Worm (Caenorhabditis elegans) whole organism, late embryonic: ENCODE measurements around the gene fbxc-27.
A peak's percentile ranks its signal among the peaks of the same experiment; 100 is the strongest.

Experiments used
- C08G9.2 ChIP-seq: sonication (generic microtip); optimal IDR thresholded peaks from 2 replicates; lab custom pipeline; 2016; ENCODE audit warnings: mild to moderate bottlenecking, missing genetic modification characterization, moderate library complexity, missing compliant biosample characterization
- K02D7.2 ChIP-seq: sonication (generic microtip); optimal IDR thresholded peaks from 2 replicates; lab custom pipeline; 2017; ENCODE audit warnings: mild to moderate bottlenecking, missing genetic modification characterization, missing compliant biosample characterization
- T23F11.4 ChIP-seq: fragments of 200-800 bp; sonication (Bioruptor generic); optimal IDR thresholded peaks from 2 replicates; lab custom pipeline; 2018; ENCODE audit warnings: mild to moderate bottlenecking, missing genetic modification characterization, missing compliant biosample characterization
- ahr-1 ChIP-seq: sonication (generic microtip); optimal IDR thresholded peaks from 2 replicates; lab custom pipeline; 2016; ENCODE audit warnings: missing genetic modification characterization, missing compliant biosample characterization
- ceh-14 ChIP-seq: sonication (generic microtip); optimal IDR thresholded peaks from 2 replicates; lab custom pipeline; 2016; ENCODE audit warnings: missing genotype, missing genetic modification characterization, missing compliant biosample characterization
- ceh-18 ChIP-seq: sonication (generic microtip); optimal IDR thresholded peaks from 2 replicates; lab custom pipeline; 2016; ENCODE audit warnings: missing genetic modification characterization, missing compliant biosample characterization
- ceh-19 ChIP-seq: fragments of 200-800 bp; sonication (Bioruptor generic); optimal IDR thresholded peaks from 2 replicates; lab custom pipeline; 2018; ENCODE audit warnings: mild to moderate bottlenecking, missing genetic modification characterization, missing compliant biosample characterization
- ceh-22 ChIP-seq: sonication (generic microtip); optimal IDR thresholded peaks from 2 replicates; lab custom pipeline; 2017; ENCODE audit warnings: missing biosample characterization, missing genetic modification characterization
- ceh-24 ChIP-seq: sonication (generic microtip); optimal IDR thresholded peaks from 2 replicates; lab custom pipeline; 2016; ENCODE audit warnings: mild to moderate bottlenecking, missing genetic modification characterization, missing compliant biosample characterization
- ceh-31 ChIP-seq: sonication (generic microtip); optimal IDR thresholded peaks from 2 replicates; lab custom pipeline; 2016; ENCODE audit warnings: missing genetic modification characterization, missing compliant biosample characterization
- ceh-45 ChIP-seq: fragments of 200-800 bp; sonication (Bioruptor generic); IDR thresholded peaks from 2 replicates; pipeline ENCODE4 v1.3.6; 2022; ENCODE audit warnings: missing genetic modification reagents, missing genetic modification characterization, missing compliant biosample characterization
- ceh-48 ChIP-seq: sonication (generic microtip); optimal IDR thresholded peaks from 2 replicates; lab custom pipeline; 2016; ENCODE audit warnings: missing genetic modification characterization, inconsistent platforms, missing compliant biosample characterization
- ceh-6 ChIP-seq: fragments of 200-800 bp; sonication (Bioruptor generic); optimal IDR thresholded peaks from 2 replicates; lab custom pipeline; 2018; ENCODE audit warnings: mild to moderate bottlenecking, missing genetic modification characterization, missing compliant biosample characterization
- che-1 ChIP-seq: sonication (generic microtip); optimal IDR thresholded peaks from 2 replicates; lab custom pipeline; 2016; ENCODE audit warnings: mild to moderate bottlenecking, missing genetic modification characterization, missing compliant biosample characterization
- elt-2 ChIP-seq: sonication (generic microtip); optimal IDR thresholded peaks from 2 replicates; lab custom pipeline; 2016; ENCODE audit warnings: missing genetic modification reagents, missing genetic modification characterization, missing compliant biosample characterization
- ets-4 ChIP-seq: sonication (generic microtip); optimal IDR thresholded peaks from 2 replicates; lab custom pipeline; 2016; ENCODE audit warnings: missing genetic modification characterization, missing compliant biosample characterization
- eyg-1 ChIP-seq: sonication (generic microtip); optimal IDR thresholded peaks from 2 replicates; lab custom pipeline; 2016; ENCODE audit warnings: missing genotype, missing genetic modification characterization, missing compliant biosample characterization
- fax-1 ChIP-seq: sonication (generic microtip); optimal IDR thresholded peaks from 2 replicates; lab custom pipeline; 2016; ENCODE audit warnings: missing genotype, missing genetic modification characterization, missing compliant biosample characterization
- fkh-10 ChIP-seq: fragments of 150-350 bp; optimal IDR thresholded peaks from 2 replicates; lab custom pipeline; 2014; ENCODE audit warnings: missing biosample characterization, missing genetic modification reagents, missing genetic modification characterization
- fkh-6 ChIP-seq: sonication (generic microtip); optimal IDR thresholded peaks from 2 replicates; lab custom pipeline; 2016; ENCODE audit warnings: missing genetic modification characterization, missing compliant biosample characterization
- hlh-30 ChIP-seq: sonication (generic microtip); optimal IDR thresholded peaks from 2 replicates; lab custom pipeline; 2017; ENCODE audit warnings: antibody characterized with exemption, missing genetic modification characterization, missing compliant biosample characterization; ENCODE audit not compliant: insufficient read depth
- lim-6 ChIP-seq: sonication (generic microtip); optimal IDR thresholded peaks from 2 replicates; lab custom pipeline; 2016; ENCODE audit warnings: missing genetic modification characterization, missing compliant biosample characterization
- mec-3 ChIP-seq: sonication (generic microtip); optimal IDR thresholded peaks from 2 replicates; lab custom pipeline; 2016; ENCODE audit warnings: borderline replicate concordance, missing genetic modification characterization, missing compliant biosample characterization
- nfya-1 ChIP-seq: sonication (generic microtip); optimal IDR thresholded peaks from 2 replicates; lab custom pipeline; 2017; ENCODE audit warnings: missing genetic modification characterization, mild to moderate bottlenecking, missing compliant biosample characterization, antibody characterized with exemption, moderate library complexity
- nhr-11 ChIP-seq: fragments of 150-350 bp; optimal IDR thresholded peaks from 2 replicates; lab custom pipeline; 2014; ENCODE audit warnings: missing biosample characterization, missing genetic modification characterization
- nhr-232 ChIP-seq: sonication (generic microtip); optimal IDR thresholded peaks from 2 replicates; lab custom pipeline; 2016; ENCODE audit warnings: missing genetic modification characterization, missing compliant biosample characterization
- pag-3 ChIP-seq: sonication (generic microtip); optimal IDR thresholded peaks from 2 replicates; lab custom pipeline; 2016; ENCODE audit warnings: missing compliant biosample characterization, missing genetic modification characterization, borderline replicate concordance
- pha-2 ChIP-seq: sonication (generic microtip); optimal IDR thresholded peaks from 2 replicates; lab custom pipeline; 2017; ENCODE audit warnings: mild to moderate bottlenecking, missing genetic modification characterization, missing compliant biosample characterization
- pqm-1 ChIP-seq: sonication (generic microtip); optimal IDR thresholded peaks from 2 replicates; lab custom pipeline; 2016; ENCODE audit warnings: missing genetic modification characterization, missing compliant biosample characterization
- ref-2 ChIP-seq: sonication (generic microtip); optimal IDR thresholded peaks from 2 replicates; lab custom pipeline; 2016; ENCODE audit warnings: missing genetic modification characterization, missing compliant biosample characterization
- rnt-1 ChIP-seq: sonication (generic microtip); optimal IDR thresholded peaks from 2 replicates; lab custom pipeline; 2016; ENCODE audit warnings: missing genetic modification characterization, missing compliant biosample characterization
- sox-2 ChIP-seq: fragments of 200-800 bp; sonication (Bioruptor generic); IDR thresholded peaks from 2 replicates; pipeline ENCODE4 v1.3.6; 2022; ENCODE audit warnings: missing genetic modification reagents, missing genetic modification characterization, missing compliant biosample characterization
- sox-4 ChIP-seq: sonication (generic microtip); optimal IDR thresholded peaks from 2 replicates; lab custom pipeline; 2017; ENCODE audit warnings: mild to moderate bottlenecking, missing genetic modification characterization, inconsistent platforms, missing compliant biosample characterization
- tbx-7 ChIP-seq: sonication (generic microtip); optimal IDR thresholded peaks from 2 replicates; lab custom pipeline; 2016; ENCODE audit warnings: missing genotype, missing genetic modification characterization, missing compliant biosample characterization
- ttx-3 ChIP-seq: sonication (generic microtip); optimal IDR thresholded peaks from 2 replicates; lab custom pipeline; 2016; ENCODE audit warnings: missing genetic modification reagents, missing genetic modification characterization, missing compliant biosample characterization
- unc-3 ChIP-seq, 2 experiments: fragments of 200-800 bp in 1 of 2; sonication (Bioruptor generic) in 1 of 2; sonication (generic microtip) in 1 of 2; conservative IDR thresholded peaks in 1 of 2; optimal IDR thresholded peaks in 1 of 2; 2 replicates each; pipeline versions ENCODE4 v1.3.6 to Lab custom; 2016 to 2022; ENCODE audit warnings: missing compliant biosample characterization in 2 of 2, missing genetic modification characterization in 2 of 2, missing genetic modification reagents in 1 of 2
- unc-42 ChIP-seq: sonication (generic microtip); optimal IDR thresholded peaks from 2 replicates; lab custom pipeline; 2016; ENCODE audit warnings: missing genotype, missing genetic modification characterization, missing compliant biosample characterization
- unc-55 ChIP-seq: sonication (generic microtip); optimal IDR thresholded peaks from 2 replicates; lab custom pipeline; 2017; ENCODE audit warnings: missing biosample characterization, missing genetic modification reagents, missing genetic modification characterization
- unc-86 ChIP-seq: sonication (generic microtip); optimal IDR thresholded peaks from 2 replicates; lab custom pipeline; 2016; ENCODE audit warnings: missing genetic modification characterization, missing compliant biosample characterization
- zip-5 ChIP-seq: sonication (generic microtip); optimal IDR thresholded peaks from 2 replicates; lab custom pipeline; 2016; ENCODE audit warnings: missing genetic modification characterization, missing compliant biosample characterization
- ztf-16 ChIP-seq: sonication (generic microtip); optimal IDR thresholded peaks from 2 replicates; lab custom pipeline; 2017; ENCODE audit warnings: missing genetic modification characterization, missing compliant biosample characterization

fbxc-27 gene

DNA sequence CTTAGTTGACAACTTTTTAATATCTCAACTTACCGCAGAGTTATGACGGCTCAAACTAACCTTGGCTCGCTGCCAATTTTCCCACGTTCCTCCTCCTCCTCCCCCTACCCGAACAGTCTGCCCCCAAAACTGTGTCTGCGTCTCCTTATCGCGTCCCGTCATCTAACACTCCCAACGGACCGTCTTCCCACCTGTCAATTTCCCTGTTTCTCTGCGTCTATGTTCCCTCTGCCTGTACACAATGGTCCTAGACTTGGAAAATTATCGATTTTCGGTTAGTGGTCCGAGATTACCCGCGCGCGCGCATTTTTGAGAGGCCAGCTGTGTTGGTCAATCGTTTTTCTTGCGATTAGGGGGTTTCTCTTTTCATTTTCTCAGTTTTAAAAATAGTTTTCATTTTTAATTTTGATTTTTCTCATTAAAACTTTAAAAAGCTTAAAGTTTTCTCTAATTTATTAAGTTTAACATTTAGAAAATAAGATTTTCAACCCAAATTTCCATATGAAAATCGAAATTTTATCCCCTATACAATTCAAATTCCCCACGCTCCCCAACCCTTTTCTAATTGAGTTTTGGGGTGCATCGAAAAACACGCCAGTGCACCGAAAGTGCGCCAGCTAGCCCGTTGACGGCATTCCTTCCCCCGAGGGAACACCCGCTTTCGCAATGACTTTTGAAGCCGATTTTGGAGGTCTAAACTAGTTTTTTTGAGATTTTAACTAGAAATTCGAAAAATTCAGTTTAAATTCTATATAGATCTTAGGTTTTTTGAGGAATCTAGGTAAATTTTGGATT, 36.4 kb upstream of the fbxc-27 start, which contains the start of gene alg-2:
Gene alg-2, plus strand, starts transcription at position 220 of the 795 bp plus-strand sequence.
- no peak for TF ChIP-seq pha-2 (tag; lab: Kevin White, UChicago)
- TF ChIP-seq ceh-45 (GFP tag; lab: Robert Waterston, UW), result no peak
- no peak for TF ChIP-seq zip-5
- no peak for TF ChIP-seq nhr-11 (tag; lab: Kevin White, UChicago)
- TF ChIP-seq ceh-31 (tag; lab: Kevin White, UChicago), result peak; percentile 1
- TF ChIP-seq pag-3 (tag; lab: Kevin White, UChicago), result no peak
- TF ChIP-seq ceh-14 (tag; lab: Kevin White, UChicago), result peak; percentile 7
- TF ChIP-seq K02D7.2 (tag; lab: Kevin White, UChicago), result peak; percentile 27
- TF ChIP-seq fkh-10 (GFP tag; lab: Kevin White, UChicago), result no peak
- no peak for TF ChIP-seq pqm-1 (tag; lab: Kevin White, UChicago)
- TF ChIP-seq sox-4 (tag; lab: Kevin White, UChicago), result no peak
- peak; percentile 67 for TF ChIP-seq ceh-48 (tag; lab: Kevin White, UChicago)
- no peak for TF ChIP-seq ceh-24 (tag; lab: Kevin White, UChicago)
- no peak for TF ChIP-seq T23F11.4 (GFP tag; lab: Kevin White, UChicago)
- TF ChIP-seq elt-2, result peak; percentile 53
- no peak for TF ChIP-seq fkh-6 (tag; lab: Kevin White, UChicago)
- no peak for TF ChIP-seq C08G9.2
- no peak for TF ChIP-seq lim-6
- TF ChIP-seq ceh-22, result no peak
- peak; percentile 48; the same call in 1 of the 2 replicates for TF ChIP-seq unc-3 (GFP tag; conservative IDR thresholded peaks at IDR 0.05; lab: Robert Waterston, UW)
- TF ChIP-seq unc-3 (tag; optimal IDR thresholded peaks at IDR 0.05; lab: Kevin White, UChicago), result peak; percentile 82
- peak; percentile 52 for TF ChIP-seq ref-2 (tag; lab: Kevin White, UChicago)
- TF ChIP-seq ceh-18 (tag; lab: Kevin White, UChicago), result no peak
- TF ChIP-seq nhr-232 (tag; lab: Kevin White, UChicago), result no peak
- no peak for TF ChIP-seq unc-86 (tag; lab: Kevin White, UChicago)
- no peak for TF ChIP-seq nfya-1 (tag; lab: Kevin White, UChicago)
- peak; percentile 28 for TF ChIP-seq unc-55 (GFP tag; lab: Kevin White, UChicago)
- no peak for TF ChIP-seq ttx-3 (tag; lab: Kevin White, UChicago)
- peak; percentile 26 for TF ChIP-seq che-1 (tag; lab: Kevin White, UChicago)
- TF ChIP-seq tbx-7 (tag; lab: Kevin White, UChicago), result no peak
- TF ChIP-seq ceh-6, result no peak
- no peak for TF ChIP-seq fax-1 (tag; lab: Kevin White, UChicago)
- TF ChIP-seq sox-2, result no peak
- peak; percentile 91 for TF ChIP-seq unc-42
- no peak for TF ChIP-seq ahr-1 (tag; lab: Kevin White, UChicago)
- no peak for TF ChIP-seq ztf-16 (tag; lab: Kevin White, UChicago)
- TF ChIP-seq ets-4 (tag; lab: Kevin White, UChicago), result peak; percentile 15
- no peak for TF ChIP-seq ceh-19 (GFP tag; lab: Kevin White, UChicago)
- no peak for TF ChIP-seq rnt-1
- TF ChIP-seq hlh-30 (tag; lab: Kevin White, UChicago), result no peak
- TF ChIP-seq eyg-1 (tag; lab: Kevin White, UChicago), result no peak
- TF ChIP-seq mec-3 (tag; lab: Kevin White, UChicago), result no peak
- TF ChIP-seq, all 69 proteins: peak for 11
